Fruit fly (Drosophila melanogaster): ENCODE data around the gene CG43219.

Gene CG43219

dm6 chr3L:21176935-21177581, 43.1 kb upstream of the CG43219 start (continued):
- TF ChIP-seq psq (GFP tag; optimal IDR thresholded peaks at IDR 0.05), result peak; percentile 20
- peak; percentile 79 for TF ChIP-seq row (GFP tag; IDR thresholded peaks at IDR 0.05)
- TF ChIP-seq org-1 (GFP tag; optimal IDR thresholded peaks at IDR 0.05), result peak; percentile 32
- peak; percentile 64 for TF ChIP-seq HmgZ (tag; optimal IDR thresholded peaks at IDR 0.05)
- peak; percentile 75 for TF ChIP-seq CG30403 (GFP tag; optimal IDR thresholded peaks at IDR 0.05)
- no peak for TF ChIP-seq CG3838 (GFP tag; optimal IDR thresholded peaks at IDR 0.05)
- TF ChIP-seq bcd (GFP tag; optimal IDR thresholded peaks at IDR 0.05), result peak; percentile 61
- peak; percentile 75 for TF ChIP-seq abd-A (tag; optimal IDR thresholded peaks at IDR 0.05)
- TF ChIP-seq ap (GFP tag; IDR thresholded peaks at IDR 0.05), result 0 out of 2 replicates have a peak, but pooled peaks have one; percentile 35
- peak; percentile 11 for TF ChIP-seq CG15696 (tag; optimal IDR thresholded peaks at IDR 0.05)
- peak; percentile 51 for TF ChIP-seq HLH54F (GFP tag; optimal IDR thresholded peaks at IDR 0.05)
- TF ChIP-seq gcm2 (GFP tag; optimal IDR thresholded peaks at IDR 0.05), result no peak
- TF ChIP-seq ci (GFP tag; IDR thresholded peaks at IDR 0.05), result peak; percentile 52; the same call in 2 of the 3 replicates
- peak; percentile 11 for TF ChIP-seq sens (GFP tag)
- peak; percentile 1 for TF ChIP-seq CG33213 (GFP tag; optimal IDR thresholded peaks at IDR 0.05)
- peak; percentile 88 for TF ChIP-seq CG9932 (GFP tag; IDR thresholded peaks at IDR 0.05)
- no peak for TF ChIP-seq CG4328 (GFP tag; optimal IDR thresholded peaks at IDR 0.05)
- TF ChIP-seq Ada2b (GFP tag; IDR thresholded peaks at IDR 0.05), result peak; percentile 73
- peak; percentile 36 for TF ChIP-seq CG6683 (GFP tag; optimal IDR thresholded peaks at IDR 0.05)
- TF ChIP-seq CG6654 (GFP tag; optimal IDR thresholded peaks at IDR 0.05), result no peak
- TF ChIP-seq Abd-B (GFP tag; optimal IDR thresholded peaks at IDR 0.05), result peak; percentile 1
- TF ChIP-seq ro (GFP tag; IDR thresholded peaks at IDR 0.05), result 0 out of 2 replicates have a peak, but pooled peaks have one; percentile 11
- TF ChIP-seq CG6175 (GFP tag; IDR thresholded peaks at IDR 0.05), result peak; percentile 37; the same call in 1 of the 3 replicates
- no peak for TF ChIP-seq CG15601 (tag; optimal IDR thresholded peaks at IDR 0.05)
- peak; percentile 47 for TF ChIP-seq az2 (GFP tag; optimal IDR thresholded peaks at IDR 0.05)
- TF ChIP-seq CG6854 (GFP tag; optimal IDR thresholded peaks at IDR 0.05), result peak; percentile 64
- no peak for TF ChIP-seq CG1603 (tag; optimal IDR thresholded peaks at IDR 0.05)
- TF ChIP-seq gsb (GFP tag; IDR thresholded peaks at IDR 0.05), result peak; percentile 83
- no peak for TF ChIP-seq pita (GFP tag; optimal IDR thresholded peaks at IDR 0.05)
- no peak for TF ChIP-seq ash1 (GFP tag; optimal IDR thresholded peaks at IDR 0.05)
- no peak for TF ChIP-seq MTF-1 (GFP tag; optimal IDR thresholded peaks at IDR 0.05; ENCODE audit: borderline replicate concordance)
- TF ChIP-seq nom (GFP tag; optimal IDR thresholded peaks at IDR 0.05), result no peak
- TF ChIP-seq CG8290 (GFP tag; optimal IDR thresholded peaks at IDR 0.05), result no peak
- TF ChIP-seq CG8290 (tag; optimal IDR thresholded peaks at IDR 0.05), result peak in 1 of 2 experiments; percentile 63
- peak; percentile 30 for TF ChIP-seq CHES-1-like (GFP tag; optimal IDR thresholded peaks at IDR 0.05)
- no peak for TF ChIP-seq disco-r (GFP tag; optimal IDR thresholded peaks at IDR 0.05)
- TF ChIP-seq CG10267 (tag; optimal IDR thresholded peaks at IDR 0.05), result peak; percentile 12
- TF ChIP-seq prd (optimal IDR thresholded peaks at IDR 0.05), result no peak
- peak; percentile 81 for TF ChIP-seq prd (GFP tag; IDR thresholded peaks at IDR 0.05)
- TF ChIP-seq ftz-f1 (GFP tag; optimal IDR thresholded peaks at IDR 0.05), result no peak
- no peak for TF ChIP-seq ara (GFP tag; IDR thresholded peaks at IDR 0.05)
- peak; percentile 8 for TF ChIP-seq tup (GFP tag; optimal IDR thresholded peaks at IDR 0.05)
- TF ChIP-seq CG6689 (GFP tag; IDR thresholded peaks at IDR 0.05), result peak; percentile 67
- TF ChIP-seq NC2β (GFP tag; optimal IDR thresholded peaks at IDR 0.05), result no peak
- peak; percentile 37 for TF ChIP-seq phol (tag; optimal IDR thresholded peaks at IDR 0.05)
- no peak for TF ChIP-seq pros (GFP tag; optimal IDR thresholded peaks at IDR 0.05)
- peak; percentile 61 for TF ChIP-seq CG9817 (tag; optimal IDR thresholded peaks at IDR 0.05)
- no peak for TF ChIP-seq Dip2 (GFP tag; IDR thresholded peaks at IDR 0.05)
- TF ChIP-seq CG13424 (tag; optimal IDR thresholded peaks at IDR 0.05), result peak; percentile 57
- TF ChIP-seq CG10209 (GFP tag; optimal IDR thresholded peaks at IDR 0.05), result peak; percentile 69
- no peak for TF ChIP-seq fd102C (GFP tag; optimal IDR thresholded peaks at IDR 0.05)

Data from whole organism, embryonic.